Fruit fly (Drosophila melanogaster) whole organism, embryonic: ENCODE results near the gene Vti1a.
A peak's percentile ranks its signal among the peaks of the same experiment; 100 is the strongest.

ENCODE experiments used
- ATbp ChIP-seq: fragments of 200-800 bp; sonication (Bioruptor generic); optimal IDR thresholded peaks from 2 replicates; lab custom pipeline; 2017; ENCODE audit warnings: missing biosample characterization, mild to moderate bottlenecking, missing genetic modification characterization, missing genetic modification reagents
- Adf1 ChIP-seq: fragments of 200-800 bp; sonication (Bioruptor generic); IDR thresholded peaks from 2 replicates; pipeline ENCODE4 v1.3.6; 2022; ENCODE audit warnings: missing biosample characterization, missing genetic modification characterization
- Atf-2 ChIP-seq: fragments of 200-800 bp; sonication (Bioruptor generic); optimal IDR thresholded peaks from 2 replicates; lab custom pipeline; 2016; ENCODE audit warnings: missing biosample characterization, missing genetic modification characterization
- Blimp-1 ChIP-seq: fragments of 200-800 bp; sonication (Bioruptor generic); optimal IDR thresholded peaks from 3 replicates; lab custom pipeline; 2018; ENCODE audit warnings: missing biosample characterization, missing genetic modification characterization, mild to moderate bottlenecking, moderate library complexity, missing genetic modification reagents
- CG1024 ChIP-seq: fragments of 200-800 bp; sonication (Bioruptor generic); IDR thresholded peaks from 2 replicates; pipeline ENCODE4 v1.3.6; 2022; ENCODE audit warnings: missing biosample characterization, missing genetic modification characterization
- CG10979 ChIP-seq: fragments of 200-800 bp; sonication (Bioruptor generic); optimal IDR thresholded peaks from 2 replicates; lab custom pipeline; 2018; ENCODE audit warnings: missing biosample characterization, mild to moderate bottlenecking, missing genetic modification characterization, moderate library complexity
- CG11695 ChIP-seq: fragments of 200-800 bp; sonication (Bioruptor generic); IDR thresholded peaks from 3 replicates; pipeline ENCODE4 v1.3.6; 2022; ENCODE audit warnings: missing biosample characterization, missing genetic modification characterization
- CG12071 ChIP-seq: fragments of 200-800 bp; sonication (Bioruptor generic); optimal IDR thresholded peaks from 3 replicates; lab custom pipeline; 2018; ENCODE audit warnings: missing biosample characterization, mild to moderate bottlenecking, missing genetic modification characterization
- CG12391 ChIP-seq: fragments of 200-800 bp; sonication (Bioruptor generic); optimal IDR thresholded peaks from 3 replicates; lab custom pipeline; 2018; ENCODE audit warnings: missing biosample characterization, mild to moderate bottlenecking, missing genetic modification characterization, moderate library complexity
- CG13123 ChIP-seq: fragments of 200-800 bp; sonication (Bioruptor generic); optimal IDR thresholded peaks from 2 replicates; lab custom pipeline; 2016; ENCODE audit warnings: missing biosample characterization, missing genetic modification characterization
- CG14050 ChIP-seq: fragments of 200-800 bp; sonication (Bioruptor generic); IDR thresholded peaks from 3 replicates; pipeline ENCODE4 v1.3.6; 2022; ENCODE audit warnings: missing biosample characterization, missing genetic modification characterization
- CG15601 ChIP-seq: fragments of 200-800 bp; sonication (Bioruptor generic); optimal IDR thresholded peaks from 3 replicates; lab custom pipeline; 2019; ENCODE audit warnings: missing biosample characterization, mild to moderate bottlenecking, missing genetic modification characterization, moderate library complexity
- CG15696 ChIP-seq: fragments of 200-800 bp; sonication (Bioruptor generic); optimal IDR thresholded peaks from 2 replicates; lab custom pipeline; 2019; ENCODE audit warnings: missing biosample characterization, mild to moderate bottlenecking, missing genetic modification characterization, moderate library complexity
- CG17829 ChIP-seq: fragments of 200-800 bp; optimal IDR thresholded peaks from 2 replicates; lab custom pipeline; 2019; ENCODE audit warnings: missing biosample characterization, mild to moderate bottlenecking, missing genetic modification characterization, moderate library complexity
- CG2712 ChIP-seq: fragments of 200-800 bp; optimal IDR thresholded peaks from 3 replicates; lab custom pipeline; 2019; ENCODE audit warnings: missing biosample characterization, mild to moderate bottlenecking, missing genetic modification characterization, moderate library complexity
- CG30431 ChIP-seq: fragments of 200-800 bp; sonication (Bioruptor generic); optimal IDR thresholded peaks from 2 replicates; lab custom pipeline; 2017; ENCODE audit warnings: missing biosample characterization, missing genetic modification characterization
- CG31224 ChIP-seq: fragments of 200-800 bp; sonication (Bioruptor generic); IDR thresholded peaks from 2 replicates; pipeline ENCODE4 v1.3.6; 2022; ENCODE audit warnings: missing biosample characterization, missing genetic modification characterization
- CG4424 ChIP-seq: fragments of 200-800 bp; sonication (Bioruptor generic); optimal IDR thresholded peaks from 3 replicates; lab custom pipeline; 2016; ENCODE audit warnings: missing biosample characterization, missing genetic modification characterization
- CG5180 ChIP-seq: fragments of 200-800 bp; sonication (Bioruptor generic); optimal IDR thresholded peaks from 3 replicates; lab custom pipeline; 2017; ENCODE audit warnings: missing biosample characterization, missing genetic modification characterization, mild to moderate bottlenecking, moderate library complexity, missing genetic modification reagents
- CG7372 ChIP-seq: fragments of 200-800 bp; sonication (Bioruptor generic); IDR thresholded peaks from 2 replicates; pipeline ENCODE4 v1.3.6; 2022; ENCODE audit warnings: missing biosample characterization, missing genetic modification characterization
- CG9437 ChIP-seq: fragments of 200-800 bp; sonication (Bioruptor generic); optimal IDR thresholded peaks from 2 replicates; lab custom pipeline; 2018; ENCODE audit warnings: missing biosample characterization, mild to moderate bottlenecking, missing genetic modification characterization
- Doc2 ChIP-seq: fragments of 200-800 bp; sonication (Bioruptor generic); IDR thresholded peaks from 2 replicates; pipeline ENCODE4 v1.3.6; 2022; ENCODE audit warnings: missing biosample characterization, missing genetic modification characterization
- Eip74EF ChIP-seq, 2 experiments: fragments of 200-800 bp in 1 of 2; fragments of >200 bp in 1 of 2; sonication (Bioruptor generic) in 1 of 2; optimal IDR thresholded peaks; 2 replicates each; lab custom pipeline; 2017 to 2019; ENCODE audit warnings: missing biosample characterization in 2 of 2, missing genetic modification characterization in 2 of 2, mild to moderate bottlenecking in 1 of 2, moderate library complexity in 1 of 2
- HLH3B ChIP-seq: fragments of 200-800 bp; sonication (Bioruptor generic); IDR thresholded peaks from 2 replicates; pipeline ENCODE4 v1.3.6; 2022; ENCODE audit warnings: missing biosample characterization, missing genetic modification characterization
- Hmx ChIP-seq: fragments of 200-800 bp; sonication (Bioruptor generic); optimal IDR thresholded peaks from 2 replicates; lab custom pipeline; 2016; ENCODE audit warnings: missing biosample characterization, missing genetic modification characterization
- Hr51 ChIP-seq, 2 experiments: fragments of 200-800 bp; sonication (Bioruptor generic); optimal IDR thresholded peaks; 2 replicates in 1 of 2; 3 replicates in 1 of 2; lab custom pipeline; 2016 to 2018; ENCODE audit warnings: missing biosample characterization in 2 of 2, missing genetic modification characterization in 2 of 2, mild to moderate bottlenecking in 1 of 2, moderate library complexity in 1 of 2
- Hsf ChIP-seq: fragments of 200-800 bp; sonication (Bioruptor generic); optimal IDR thresholded peaks from 3 replicates; lab custom pipeline; 2016; ENCODE audit warnings: missing biosample characterization, missing genetic modification characterization
- MTF-1 ChIP-seq: fragments of 200-800 bp; sonication (Bioruptor generic); optimal IDR thresholded peaks from 2 replicates; lab custom pipeline; 2018; ENCODE audit warnings: missing biosample characterization, mild to moderate bottlenecking, missing genetic modification characterization, borderline replicate concordance
- Pdp1 ChIP-seq, 2 experiments: fragments of 200-800 bp; sonication (Bioruptor generic); optimal IDR thresholded peaks; 3 replicates each; lab custom pipeline; 2016; ENCODE audit warnings: missing biosample characterization in 2 of 2, missing genetic modification characterization in 2 of 2, mild to moderate bottlenecking in 1 of 2, moderate library complexity in 1 of 2
- abd-A ChIP-seq: fragments of 200-800 bp; sonication (Bioruptor generic); optimal IDR thresholded peaks from 3 replicates; lab custom pipeline; 2019; ENCODE audit warnings: missing biosample characterization, mild to moderate bottlenecking, missing genetic modification characterization, moderate library complexity
- bbx ChIP-seq: fragments of 200-800 bp; sonication (Bioruptor generic); IDR thresholded peaks from 2 replicates; pipeline ENCODE4 v1.3.6; 2022; ENCODE audit warnings: missing biosample characterization, missing genetic modification characterization; ENCODE audit not compliant: partially characterized antibody
- cato ChIP-seq: fragments of 200-800 bp; sonication (Bioruptor generic); optimal IDR thresholded peaks from 2 replicates; lab custom pipeline; 2016; ENCODE audit warnings: missing biosample characterization, missing genetic modification characterization, borderline replicate concordance
- dan ChIP-seq: fragments of 200-800 bp; sonication (Bioruptor generic); IDR thresholded peaks from 2 replicates; pipeline ENCODE4 v1.3.6; 2022; ENCODE audit warnings: missing biosample characterization, missing genetic modification characterization
- dysf ChIP-seq: fragments of 200-800 bp; sonication (Bioruptor generic); IDR thresholded peaks from 3 replicates; pipeline ENCODE4 v1.3.6; 2022; ENCODE audit warnings: missing biosample characterization, missing genetic modification characterization
- ems ChIP-seq: fragments of 200-800 bp; sonication (Bioruptor generic); optimal IDR thresholded peaks from 3 replicates; lab custom pipeline; 2016; ENCODE audit warnings: missing biosample characterization, missing genetic modification characterization
- ewg ChIP-seq: fragments of 200-800 bp; sonication (Bioruptor generic); optimal IDR thresholded peaks from 3 replicates; lab custom pipeline; 2017; ENCODE audit warnings: mild to moderate bottlenecking, missing biosample characterization, missing genetic modification reagents, missing genetic modification characterization
- eyg ChIP-seq: fragments of 200-800 bp; sonication (Bioruptor generic); optimal IDR thresholded peaks from 3 replicates; lab custom pipeline; 2016; ENCODE audit warnings: missing biosample characterization, missing genetic modification characterization
- grau ChIP-seq: fragments of 200-800 bp; optimal IDR thresholded peaks from 3 replicates; lab custom pipeline; 2019; ENCODE audit warnings: missing biosample characterization, mild to moderate bottlenecking, missing genetic modification characterization, moderate library complexity
- grn ChIP-seq: fragments of 200-800 bp; sonication (Bioruptor generic); optimal IDR thresholded peaks from 3 replicates; lab custom pipeline; 2017; ENCODE audit warnings: missing biosample characterization, missing genetic modification characterization
- kay ChIP-seq: fragments of 200-800 bp; sonication (Bioruptor generic); optimal IDR thresholded peaks from 2 replicates; lab custom pipeline; 2016; ENCODE audit warnings: missing biosample characterization, missing genetic modification characterization
- lilli ChIP-seq: fragments of 200-800 bp; sonication (Bioruptor generic); optimal IDR thresholded peaks from 3 replicates; lab custom pipeline; 2016; ENCODE audit warnings: missing biosample characterization, missing genetic modification characterization
- nom ChIP-seq: fragments of 200-800 bp; sonication (Bioruptor generic); optimal IDR thresholded peaks from 2 replicates; lab custom pipeline; 2017; ENCODE audit warnings: missing biosample characterization, missing genetic modification characterization, mild to moderate bottlenecking, moderate library complexity, missing genetic modification reagents
- slbo ChIP-seq: fragments of 200-800 bp; sonication (Bioruptor generic); IDR thresholded peaks from 2 replicates; pipeline ENCODE4 v1.3.6; 2022; ENCODE audit warnings: missing biosample characterization, missing genetic modification characterization
- sna ChIP-seq: fragments of 200-800 bp; sonication (Bioruptor generic); IDR thresholded peaks from 2 replicates; pipeline ENCODE4 v1.3.6; 2022; ENCODE audit warnings: missing biosample characterization, missing genetic modification characterization; ENCODE audit not compliant: partially characterized antibody
- sob ChIP-seq: fragments of 200-800 bp; sonication (Bioruptor generic); IDR thresholded peaks from 2 replicates; pipeline ENCODE4 v1.3.6; 2022; ENCODE audit warnings: missing biosample characterization, missing genetic modification characterization
- sqz ChIP-seq: fragments of 200-800 bp; sonication (Bioruptor generic); optimal IDR thresholded peaks from 3 replicates; lab custom pipeline; 2018; ENCODE audit warnings: missing biosample characterization, mild to moderate bottlenecking, missing genetic modification characterization
- tna ChIP-seq: fragments of 200-800 bp; sonication (Bioruptor generic); IDR thresholded peaks from 2 replicates; pipeline ENCODE4 v1.3.6; 2022; ENCODE audit warnings: missing biosample characterization, missing genetic modification characterization; ENCODE audit not compliant: partially characterized antibody
- zen ChIP-seq: fragments of 200-800 bp; sonication (Bioruptor generic); optimal IDR thresholded peaks from 3 replicates; lab custom pipeline; 2018; ENCODE audit warnings: missing biosample characterization, mild to moderate bottlenecking, missing genetic modification characterization, moderate library complexity

Vti1a gene

DNA sequence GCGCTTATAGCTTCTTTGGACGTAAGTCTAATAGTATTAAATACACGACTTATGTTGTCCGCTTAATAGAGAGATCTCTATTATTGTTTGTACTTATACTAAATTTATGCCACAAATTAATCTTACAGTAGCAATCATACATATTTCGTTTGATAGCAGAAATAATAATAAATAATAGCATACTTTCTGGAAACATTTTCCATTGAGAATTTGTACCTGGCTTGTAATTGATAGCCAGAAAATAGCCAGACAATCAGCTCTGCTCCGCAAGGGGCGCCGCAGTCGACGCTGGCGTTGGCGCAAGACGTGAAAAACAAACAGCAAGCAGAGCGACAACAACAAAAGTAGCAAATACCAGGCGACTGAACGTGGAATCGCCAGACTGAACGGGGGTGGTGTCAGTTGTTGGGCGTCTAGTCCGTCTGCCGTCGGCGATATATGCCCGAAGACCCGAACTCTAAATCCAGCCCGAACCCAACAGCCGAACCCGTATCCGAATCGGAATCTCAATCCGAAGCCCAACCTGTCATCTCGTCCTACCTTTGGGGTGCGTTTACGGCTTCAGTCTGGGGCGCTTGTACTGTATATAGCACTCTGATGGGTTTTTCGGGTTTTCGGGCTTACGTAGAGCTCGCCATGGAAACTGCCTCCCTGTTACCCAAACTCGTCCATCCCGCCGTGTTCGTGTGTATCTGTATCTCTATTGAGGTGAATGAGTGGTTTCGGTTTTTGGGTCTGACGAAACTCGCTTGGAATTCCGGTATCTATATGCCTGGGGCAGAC lies 6.8 kb upstream of the Vti1a start (continued):
- TF ChIP-seq Doc2 (GFP tag; lab: Robert Waterston, UW) (no peak), Pdp1 (GFP tag; optimal IDR thresholded peaks at IDR 0.05; lab: Kevin White, UChicago) (peak in 1 of 2 experiments; percentile 11), Hmx (GFP tag; lab: Kevin White, UChicago) (peak; percentile 47), ewg (no peak), eyg (GFP tag; lab: Kevin White, UChicago) (no peak), CG31224 (GFP tag; lab: Robert Waterston, UW) (no peak), kay (GFP tag; lab: Kevin White, UChicago) (no peak), tna (GFP tag; lab: Robert Waterston, UW) (no peak), ems (no peak), nom (GFP tag; lab: Kevin White, UChicago) (no peak), lilli (GFP tag; lab: Kevin White, UChicago) (peak; percentile 52), zen (peak; percentile 0), CG9437 (GFP tag; lab: Kevin White, UChicago) (peak; percentile 24), sob (GFP tag; lab: Robert Waterston, UW) (0 out of 2 replicates have a peak, but pooled peaks have one; percentile 23), abd-A (no peak), CG15696 (tag; lab: Kevin White, UChicago) (peak; percentile 48), CG30431 (peak; percentile 14), sqz (GFP tag; lab: Kevin White, UChicago) (no peak), cato (GFP tag; lab: Kevin White, UChicago) (peak; percentile 29), sna (GFP tag; lab: Robert Waterston, UW) (no peak), CG2712 (peak; percentile 37), CG15601 (peak; percentile 25), Eip74EF (GFP tag; optimal IDR thresholded peaks at IDR 0.05; lab: Kevin White, UChicago) (no peak), CG10979 (tag; lab: Kevin White, UChicago) (peak; percentile 25), CG5180 (GFP tag; lab: Kevin White, UChicago) (no peak), ATbp (GFP tag; lab: Kevin White, UChicago) (peak; percentile 9), CG7372 (peak; percentile 11; the same call in 1 of the 2 replicates), CG11695 (GFP tag; lab: Robert Waterston, UW) (peak; percentile 29; the same call in 1 of the 3 replicates), bbx (0 out of 2 replicates have a peak, but pooled peaks have one; percentile 10), MTF-1 (GFP tag; lab: Kevin White, UChicago) (no peak), Blimp-1 (GFP tag; lab: Kevin White, UChicago) (no peak), CG12391 (peak; percentile 69), Atf-2 (peak; percentile 9), slbo (GFP tag; lab: Robert Waterston, UW) (no peak), dysf (peak; percentile 48; the same call in 2 of the 3 replicates), Adf1 (peak; percentile 94), CG4424 (GFP tag; lab: Kevin White, UChicago) (no peak), Hr51 (GFP tag; optimal IDR thresholded peaks at IDR 0.05; lab: Kevin White, UChicago) (peak in 1 of 2 experiments; percentile 64), grau (peak; percentile 66), CG1024 (GFP tag; lab: Robert Waterston, UW) (no peak), CG12071 (GFP tag; lab: Kevin White, UChicago) (no peak), CG13123 (no peak), HLH3B (GFP tag; lab: Robert Waterston, UW) (no peak), grn (GFP tag; lab: Kevin White, UChicago) (no peak), CG14050 (GFP tag; lab: Robert Waterston, UW) (0 out of 3 replicates have a peak, but pooled peaks have one; percentile 8), Hsf (peak; percentile 55), dan (GFP tag; lab: Robert Waterston, UW) (no peak), CG17829 (tag; lab: Kevin White, UChicago) (peak; percentile 13)
